Fruit fly (Drosophila melanogaster) S2 (cell line): ENCODE measurements around the gene Rab9Fa.

ENCODE experiments used
- CG8478 ChIP-seq: fragments of >200 bp; optimal IDR thresholded peaks from 2 replicates; lab custom pipeline; 2018
- CTCF ChIP-seq, 2 experiments: fragments of >200 bp; optimal IDR thresholded peaks; 2 replicates each; lab custom pipeline; 2018

DNA sequence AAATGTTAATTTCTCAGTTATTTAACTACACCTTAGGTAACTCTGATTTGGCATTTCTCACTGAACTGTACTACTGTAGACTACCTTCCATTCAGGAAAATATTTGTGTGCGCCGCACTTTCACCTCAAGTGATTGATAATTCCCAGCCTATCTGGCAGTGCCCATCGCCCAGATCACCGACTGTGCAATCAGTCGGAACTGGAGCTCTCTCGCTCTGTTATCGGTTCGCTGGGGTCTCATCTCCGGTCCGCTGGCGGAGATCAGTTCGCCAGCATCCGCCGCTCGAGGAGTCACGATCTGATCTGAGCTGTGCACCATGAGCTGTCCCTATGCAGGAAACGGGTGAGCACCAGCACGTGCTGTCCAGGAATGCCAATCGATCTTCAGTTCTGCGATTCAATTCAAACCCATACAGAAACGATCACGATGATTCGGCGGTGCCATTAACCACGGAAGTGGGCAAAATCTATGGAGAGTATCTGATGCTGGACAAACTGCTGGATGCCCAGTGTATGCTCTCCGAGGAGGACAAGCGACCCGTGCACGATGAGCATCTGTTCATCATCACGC lies 27.0 kb downstream of the Rab9Fa start, which contains the start of gene v:
- TF ChIP-seq CG8478 (no peak), CTCF (optimal IDR thresholded peaks at IDR 0.05; lab: Kevin White, UChicago) (no peak)
